Fruit fly (Drosophila melanogaster) whole organism, prepupa: Measurements from ENCODE around the gene RpL7-like.

Experiments
- Blimp-1 ChIP-seq: fragments of 200-800 bp; sonication (Bioruptor generic); optimal IDR thresholded peaks from 3 replicates; lab custom pipeline; 2017; ENCODE audit warnings: missing biosample characterization, missing genetic modification characterization, mild to moderate bottlenecking, moderate library complexity, missing genetic modification reagents
- CG11294 ChIP-seq: fragments of 200-800 bp; sonication (Bioruptor generic); IDR thresholded peaks from 2 replicates; pipeline ENCODE4 v1.3.6; 2022; ENCODE audit warnings: missing biosample characterization, missing genetic modification characterization
- CG11762 ChIP-seq: fragments of 200-800 bp; sonication (Bioruptor generic); optimal IDR thresholded peaks from 3 replicates; lab custom pipeline; 2016; ENCODE audit warnings: missing biosample characterization, missing genetic modification characterization; ENCODE audit not compliant: insufficient read depth
- CG1621 ChIP-seq: fragments of 200-800 bp; sonication (Bioruptor generic); optimal IDR thresholded peaks from 3 replicates; lab custom pipeline; 2018; ENCODE audit warnings: missing biosample characterization, mild to moderate bottlenecking, missing genetic modification characterization
- CG16779 ChIP-seq: fragments of 200-800 bp; sonication (Bioruptor generic); optimal IDR thresholded peaks from 3 replicates; lab custom pipeline; 2017; ENCODE audit warnings: missing biosample characterization, mild to moderate bottlenecking, missing genetic modification characterization
- CG3032 ChIP-seq: fragments of 200-800 bp; optimal IDR thresholded peaks from 2 replicates; lab custom pipeline; 2019; ENCODE audit warnings: missing biosample characterization, mild to moderate bottlenecking, missing genetic modification characterization, moderate library complexity
- CG32006 ChIP-seq: fragments of 200-800 bp; sonication (Bioruptor generic); optimal IDR thresholded peaks from 3 replicates; lab custom pipeline; 2017; ENCODE audit warnings: missing biosample characterization, mild to moderate bottlenecking, missing genetic modification characterization
- CG34406 ChIP-seq: fragments of 200-800 bp; sonication (Bioruptor generic); optimal IDR thresholded peaks from 3 replicates; lab custom pipeline; 2016; ENCODE audit warnings: missing biosample characterization, missing genetic modification characterization
- CG4318 ChIP-seq: fragments of 200-800 bp; sonication (Bioruptor generic); optimal IDR thresholded peaks from 3 replicates; lab custom pipeline; 2017; ENCODE audit warnings: missing biosample characterization, mild to moderate bottlenecking, missing genetic modification characterization
- CG6163 ChIP-seq: fragments of 200-800 bp; sonication (Bioruptor generic); IDR thresholded peaks from 3 replicates; pipeline ENCODE4 v1.3.6; 2022; ENCODE audit warnings: missing biosample characterization, missing genetic modification characterization
- CG6276 ChIP-seq: fragments of 200-800 bp; sonication (Bioruptor generic); optimal IDR thresholded peaks from 2 replicates; lab custom pipeline; 2017; ENCODE audit warnings: missing biosample characterization, mild to moderate bottlenecking, missing genetic modification characterization
- CG7368 ChIP-seq: fragments of 200-800 bp; sonication (Bioruptor generic); optimal IDR thresholded peaks from 3 replicates; lab custom pipeline; 2016; ENCODE audit warnings: missing biosample characterization, missing genetic modification characterization
- CG8119 ChIP-seq: fragments of 200-800 bp; sonication (Bioruptor generic); IDR thresholded peaks from 3 replicates; pipeline ENCODE4 v1.3.6; 2022; ENCODE audit warnings: missing biosample characterization, missing genetic modification characterization
- CG8319 ChIP-seq: fragments of 200-800 bp; sonication (Bioruptor generic); optimal IDR thresholded peaks from 3 replicates; lab custom pipeline; 2016; ENCODE audit warnings: missing biosample characterization, missing genetic modification characterization
- Eip78C ChIP-seq: fragments of 200-800 bp; sonication (Bioruptor generic); peaks from one replicate; lab custom pipeline; 2016; ENCODE audit warnings: missing biosample characterization, missing genetic modification characterization
- Eip93F ChIP-seq: fragments of 200-800 bp; sonication (Bioruptor generic); optimal IDR thresholded peaks from 2 replicates; lab custom pipeline; 2016; ENCODE audit warnings: missing biosample characterization, mild to moderate bottlenecking, missing genetic modification characterization
- Ets21C ChIP-seq: fragments of 200-800 bp; sonication (Bioruptor generic); optimal IDR thresholded peaks from 3 replicates; lab custom pipeline; 2016; ENCODE audit warnings: missing biosample characterization, missing genetic modification characterization
- Ets96B ChIP-seq: fragments of 200-800 bp; optimal IDR thresholded peaks from 2 replicates; lab custom pipeline; 2019; ENCODE audit warnings: missing biosample characterization, mild to moderate bottlenecking, missing genetic modification characterization, moderate library complexity
- Hr38 ChIP-seq: sonication (Bioruptor generic); optimal IDR thresholded peaks from 2 replicates; lab custom pipeline; 2016; ENCODE audit warnings: missing biosample characterization, missing genetic modification characterization
- Hr39 ChIP-seq: fragments of 200-800 bp; sonication (Bioruptor generic); optimal IDR thresholded peaks from 2 replicates; lab custom pipeline; 2016; ENCODE audit warnings: missing biosample characterization, missing genetic modification characterization
- Hr4 ChIP-seq: fragments of 200-800 bp; sonication (Bioruptor generic); optimal IDR thresholded peaks from 3 replicates; lab custom pipeline; 2016; ENCODE audit warnings: missing biosample characterization, missing genetic modification characterization
- Met ChIP-seq: fragments of 200-800 bp; sonication (Bioruptor generic); optimal IDR thresholded peaks from 3 replicates; lab custom pipeline; 2016; ENCODE audit warnings: missing biosample characterization, missing genetic modification characterization
- OdsH ChIP-seq: fragments of 200-800 bp; sonication (Bioruptor generic); optimal IDR thresholded peaks from 3 replicates; lab custom pipeline; 2016; ENCODE audit warnings: missing biosample characterization, missing genetic modification characterization
- Smox ChIP-seq: fragments of 200-800 bp; sonication (Bioruptor generic); optimal IDR thresholded peaks from 3 replicates; lab custom pipeline; 2016; ENCODE audit warnings: missing biosample characterization, missing genetic modification characterization
- Sox102F ChIP-seq: fragments of 200-800 bp; sonication (Bioruptor generic); optimal IDR thresholded peaks from 2 replicates; lab custom pipeline; 2016; ENCODE audit warnings: missing biosample characterization, mild to moderate bottlenecking, missing genetic modification characterization
- Sox15 ChIP-seq: fragments of 200-800 bp; sonication (Bioruptor generic); optimal IDR thresholded peaks from 3 replicates; lab custom pipeline; 2016; ENCODE audit warnings: missing biosample characterization, missing genetic modification characterization
- achi ChIP-seq: fragments of 200-800 bp; sonication (Bioruptor generic); optimal IDR thresholded peaks from 3 replicates; lab custom pipeline; 2016; ENCODE audit warnings: missing biosample characterization, missing genetic modification characterization
- acj6 ChIP-seq: fragments of 200-800 bp; sonication (Bioruptor generic); optimal IDR thresholded peaks from 3 replicates; lab custom pipeline; 2016; ENCODE audit warnings: missing biosample characterization, missing genetic modification characterization
- cyc ChIP-seq: fragments of 200-800 bp; sonication (Bioruptor generic); optimal IDR thresholded peaks from 3 replicates; lab custom pipeline; 2016; ENCODE audit warnings: missing biosample characterization, missing genetic modification characterization
- dsx ChIP-seq: fragments of 200-800 bp; optimal IDR thresholded peaks from 3 replicates; lab custom pipeline; 2019; ENCODE audit warnings: missing biosample characterization, mild to moderate bottlenecking, missing genetic modification characterization, moderate library complexity; ENCODE audit not compliant: poor library complexity, severe bottlenecking
- eg ChIP-seq: fragments of 200-800 bp; sonication (Bioruptor generic); IDR thresholded peaks from 3 replicates; pipeline ENCODE4 v1.3.6; 2022; ENCODE audit warnings: missing biosample characterization, missing genetic modification characterization
- esn ChIP-seq: fragments of 200-800 bp; sonication (Bioruptor generic); optimal IDR thresholded peaks from 2 replicates; lab custom pipeline; 2016; ENCODE audit warnings: missing biosample characterization, mild to moderate bottlenecking, missing genetic modification characterization, moderate library complexity
- fd85E ChIP-seq: fragments of 200-800 bp; sonication (Bioruptor generic); optimal IDR thresholded peaks from 3 replicates; lab custom pipeline; 2016; ENCODE audit warnings: missing biosample characterization, missing genetic modification characterization
- fkh ChIP-seq: fragments of 200-800 bp; sonication (Bioruptor generic); optimal IDR thresholded peaks from 3 replicates; lab custom pipeline; 2017; ENCODE audit warnings: missing biosample characterization, mild to moderate bottlenecking, missing genetic modification characterization, moderate library complexity
- lz ChIP-seq: fragments of 200-800 bp; sonication (Bioruptor generic); optimal IDR thresholded peaks from 3 replicates; lab custom pipeline; 2016; ENCODE audit warnings: missing biosample characterization, missing genetic modification characterization
- net ChIP-seq: fragments of 200-800 bp; sonication (Bioruptor generic); optimal IDR thresholded peaks from 3 replicates; lab custom pipeline; 2016; ENCODE audit warnings: missing biosample characterization, missing genetic modification characterization
- pdm3 ChIP-seq: fragments of 200-800 bp; sonication (Bioruptor generic); optimal IDR thresholded peaks from 3 replicates; lab custom pipeline; 2016; ENCODE audit warnings: missing biosample characterization, missing genetic modification characterization
- salr ChIP-seq, 2 experiments: fragments of 200-800 bp; sonication (Bioruptor generic); optimal IDR thresholded peaks; 3 replicates each; lab custom pipeline; 2016 to 2018; ENCODE audit warnings: missing biosample characterization in 2 of 2, missing genetic modification characterization in 2 of 2, mild to moderate bottlenecking in 1 of 2
- ss ChIP-seq, 2 experiments: fragments of 200-800 bp; sonication (Bioruptor generic); optimal IDR thresholded peaks; 2 replicates in 1 of 2; 3 replicates in 1 of 2; lab custom pipeline; 2017 to 2018; ENCODE audit warnings: mild to moderate bottlenecking in 2 of 2, missing biosample characterization in 2 of 2, missing genetic modification characterization in 2 of 2, moderate library complexity in 1 of 2
- svp ChIP-seq: fragments of 200-800 bp; sonication (Bioruptor generic); peaks from one replicate; lab custom pipeline; 2016; ENCODE audit warnings: missing biosample characterization, missing genetic modification characterization
- topi ChIP-seq: fragments of 200-800 bp; sonication (Bioruptor generic); optimal IDR thresholded peaks from 3 replicates; lab custom pipeline; 2016; ENCODE audit warnings: missing biosample characterization, missing genetic modification characterization

RpL7-like gene

DNA sequence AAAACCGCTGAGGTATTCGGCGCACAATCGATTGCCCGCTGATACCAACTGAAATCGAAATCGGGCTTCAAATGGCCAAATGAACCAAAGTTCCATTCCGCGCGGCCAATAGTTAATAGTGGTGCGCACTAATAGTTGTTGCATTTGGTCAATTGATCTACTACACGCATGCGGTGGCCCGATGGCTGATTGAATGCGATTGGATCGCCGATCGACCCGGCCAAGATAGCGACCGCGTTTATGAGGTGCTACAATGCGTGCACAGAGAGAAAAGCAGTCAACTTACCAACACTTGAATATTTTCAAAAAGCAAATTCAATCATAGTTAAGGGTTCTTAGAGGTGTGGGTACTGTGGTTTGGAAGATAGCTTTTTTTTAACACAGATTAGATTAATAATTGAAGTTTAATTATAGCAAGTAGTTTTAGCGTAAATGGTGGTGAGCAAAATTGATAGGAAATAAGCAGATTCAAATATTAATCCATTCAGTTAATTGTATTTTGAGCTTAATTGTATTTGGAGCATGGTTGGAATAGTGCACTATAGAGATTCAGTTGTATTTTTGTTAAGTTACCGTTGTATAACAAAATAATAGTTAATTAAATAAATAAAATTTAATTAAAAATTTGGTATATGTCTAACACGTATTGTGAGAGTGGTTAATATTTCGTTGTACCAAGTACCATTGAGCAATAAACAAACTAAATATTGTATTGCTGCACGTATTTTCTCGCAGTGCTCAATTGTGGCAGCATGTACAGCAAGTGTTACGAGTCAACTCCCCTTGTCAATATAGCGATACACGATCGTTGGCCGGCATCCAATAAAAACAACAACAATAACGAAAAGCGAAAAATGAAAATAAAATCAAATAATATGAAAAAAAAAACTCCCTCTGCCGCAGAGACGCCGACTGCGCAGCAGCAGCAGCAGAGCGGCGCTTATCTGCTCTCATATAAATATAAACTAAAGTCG is 29.4 kb upstream of the RpL7-like start (continued):
- TF ChIP-seq Hr4 (GFP tag; lab: Kevin White, UChicago) (peak; percentile 50), lz (GFP tag; lab: Kevin White, UChicago) (peak; percentile 75), CG6276 (GFP tag; lab: Kevin White, UChicago) (peak; percentile 86), CG11762 (GFP tag; lab: Kevin White, UChicago) (peak; percentile 53), salr (GFP tag; optimal IDR thresholded peaks at IDR 0.05; lab: Kevin White, UChicago) (peak; percentile 47 to 88), ss (GFP tag; optimal IDR thresholded peaks at IDR 0.05; lab: Kevin White, UChicago) (peak; percentile 91 to 92), CG8319 (GFP tag; lab: Kevin White, UChicago) (peak; percentile 50), Blimp-1 (peak; percentile 58), Ets21C (GFP tag; lab: Kevin White, UChicago) (peak; percentile 62), CG34406 (GFP tag; lab: Kevin White, UChicago) (peak; percentile 84), Hr39 (GFP tag; lab: Kevin White, UChicago) (peak; percentile 81), fkh (GFP tag; lab: Kevin White, UChicago) (no peak), CG8119 (GFP tag; lab: Robert Waterston, UW) (peak; percentile 69; the same call in 2 of the 3 replicates), cyc (GFP tag; lab: Kevin White, UChicago) (peak; percentile 40), CG7368 (no peak), CG4318 (GFP tag; lab: Kevin White, UChicago) (peak; percentile 84), dsx (peak; percentile 79), Sox15 (peak; percentile 73), Eip78C (GFP tag; lab: Kevin White, UChicago) (peak; percentile 91), CG16779 (tag; lab: Kevin White, UChicago) (peak; percentile 67), acj6 (GFP tag; lab: Kevin White, UChicago) (peak; percentile 79), eg (GFP tag; lab: Robert Waterston, UW) (peak; percentile 91)

DNA sequence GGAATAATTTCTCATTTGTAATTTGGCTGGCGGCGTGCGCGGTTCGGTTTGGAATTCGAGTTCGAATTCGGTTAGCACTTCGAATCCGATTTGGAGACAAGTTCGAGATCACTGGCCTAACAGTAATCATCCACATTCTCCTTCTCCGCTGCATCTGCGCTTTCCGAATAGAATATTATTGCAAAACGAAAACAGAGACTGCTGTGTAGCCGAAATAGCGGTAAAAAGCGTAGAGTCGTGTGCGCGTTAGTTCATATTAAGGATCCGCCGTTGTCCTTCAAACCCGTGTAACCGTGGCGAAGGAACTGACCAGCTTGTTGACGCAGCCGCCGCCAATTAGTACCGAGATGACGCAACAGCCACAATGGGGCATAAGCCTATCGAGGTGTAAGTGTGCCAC is 28.7 kb upstream of the RpL7-like start, which contains the start of gene dmGlut:
Gene dmGlut (plus strand): TSS at position 4 of the 400 bp plus-strand sequence.
- no peak for TF ChIP-seq net
- TF ChIP-seq CG11294 (GFP tag; lab: Robert Waterston, UW), result no peak
- TF ChIP-seq esn (GFP tag; lab: Kevin White, UChicago), result no peak
- no peak for TF ChIP-seq CG1621 (tag; lab: Kevin White, UChicago)
- TF ChIP-seq pdm3 (GFP tag; lab: Kevin White, UChicago), result no peak
- TF ChIP-seq CG6163 (GFP tag; lab: Robert Waterston, UW), result no peak
- no peak for TF ChIP-seq Hr4 (GFP tag; lab: Kevin White, UChicago)
- TF ChIP-seq Eip93F, result no peak
- no peak for TF ChIP-seq lz (GFP tag; lab: Kevin White, UChicago)
- no peak for TF ChIP-seq CG7368
- TF ChIP-seq eg (GFP tag; lab: Robert Waterston, UW), result no peak
- no peak for TF ChIP-seq Ets21C (GFP tag; lab: Kevin White, UChicago)
- TF ChIP-seq achi (GFP tag; lab: Kevin White, UChicago), result no peak
- TF ChIP-seq Hr39 (GFP tag; lab: Kevin White, UChicago), result no peak
- TF ChIP-seq CG16779 (tag; lab: Kevin White, UChicago), result no peak
- no peak for TF ChIP-seq CG3032 (tag; lab: Kevin White, UChicago)
- no peak for TF ChIP-seq Hr38 (GFP tag; lab: Kevin White, UChicago)

DNA sequence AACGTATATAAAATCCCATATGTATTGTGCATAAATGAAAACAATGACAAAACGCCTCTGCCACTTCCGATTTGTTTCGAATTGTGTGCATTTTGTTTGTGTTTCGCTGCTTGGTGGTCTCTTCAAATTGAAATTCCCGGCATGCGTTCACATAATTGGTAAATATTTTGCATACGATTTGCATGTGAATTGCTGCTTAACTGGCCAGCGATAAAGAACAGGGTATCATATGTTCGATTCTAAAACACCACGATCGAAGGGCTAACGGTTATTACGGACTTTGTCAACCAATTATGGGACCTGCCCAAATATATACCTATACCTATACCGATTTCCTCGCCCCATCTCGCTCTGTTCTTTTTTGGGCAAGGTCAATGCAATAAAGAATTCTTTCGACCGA is 28.0 kb upstream of the RpL7-like start:
- TF ChIP-seq CG34406 (GFP tag; lab: Kevin White, UChicago) (no peak), CG4318 (GFP tag; lab: Kevin White, UChicago) (no peak), CG32006 (GFP tag; lab: Kevin White, UChicago) (no peak), CG6276 (GFP tag; lab: Kevin White, UChicago) (no peak), Hr39 (GFP tag; lab: Kevin White, UChicago) (no peak), Eip93F (no peak), net (no peak), Sox102F (no peak), Smox (GFP tag; lab: Kevin White, UChicago) (no peak), Hr4 (GFP tag; lab: Kevin White, UChicago) (no peak), topi (GFP tag; lab: Kevin White, UChicago) (peak; percentile 2), Ets21C (GFP tag; lab: Kevin White, UChicago) (no peak), CG7368 (no peak), Sox15 (no peak), fd85E (GFP tag; lab: Kevin White, UChicago) (no peak), OdsH (GFP tag; lab: Kevin White, UChicago) (no peak), svp (GFP tag; lab: Kevin White, UChicago) (peak; percentile 67), Ets96B (no peak), cyc (GFP tag; lab: Kevin White, UChicago) (no peak), CG1621 (tag; lab: Kevin White, UChicago) (no peak), Met (GFP tag; lab: Kevin White, UChicago) (peak; percentile 22)
